Worm (Caenorhabditis elegans) whole organism, midembryonic: ENCODE measurements around the gene ZC477.2.

ENCODE experiments used
- T22C8.4 ChIP-seq: fragments of 200-800 bp; sonication (Bioruptor generic); IDR thresholded peaks from 2 replicates; pipeline ENCODE4 v1.3.6; 2022; ENCODE audit warnings: missing genetic modification characterization, missing compliant biosample characterization
- cog-1 ChIP-seq: sonication (generic microtip); optimal IDR thresholded peaks from 2 replicates; lab custom pipeline; 2016; ENCODE audit warnings: missing genetic modification characterization, missing compliant biosample characterization
- flt-1 ChIP-seq: fragments of 200-800 bp; sonication (Bioruptor generic); IDR thresholded peaks from 2 replicates; pipeline ENCODE4 v1.3.6; 2022; ENCODE audit warnings: missing genetic modification characterization, missing compliant biosample characterization

- no peak for TF ChIP-seq flt-1 (GFP tag; lab: Robert Waterston, UW)
- TF ChIP-seq T22C8.4 = no peak
- no peak for TF ChIP-seq cog-1
Measured at ce11 chrIV:7121313-7122055, 13.5 kb downstream of the ZC477.2 start, which contains the start of the genes C34D4.10 and str-48.
